Fruit fly (Drosophila melanogaster): Measurements from ENCODE around the gene Sk2.
A peak's percentile ranks its signal among the peaks of the same experiment; 100 is the strongest.

DNA sequence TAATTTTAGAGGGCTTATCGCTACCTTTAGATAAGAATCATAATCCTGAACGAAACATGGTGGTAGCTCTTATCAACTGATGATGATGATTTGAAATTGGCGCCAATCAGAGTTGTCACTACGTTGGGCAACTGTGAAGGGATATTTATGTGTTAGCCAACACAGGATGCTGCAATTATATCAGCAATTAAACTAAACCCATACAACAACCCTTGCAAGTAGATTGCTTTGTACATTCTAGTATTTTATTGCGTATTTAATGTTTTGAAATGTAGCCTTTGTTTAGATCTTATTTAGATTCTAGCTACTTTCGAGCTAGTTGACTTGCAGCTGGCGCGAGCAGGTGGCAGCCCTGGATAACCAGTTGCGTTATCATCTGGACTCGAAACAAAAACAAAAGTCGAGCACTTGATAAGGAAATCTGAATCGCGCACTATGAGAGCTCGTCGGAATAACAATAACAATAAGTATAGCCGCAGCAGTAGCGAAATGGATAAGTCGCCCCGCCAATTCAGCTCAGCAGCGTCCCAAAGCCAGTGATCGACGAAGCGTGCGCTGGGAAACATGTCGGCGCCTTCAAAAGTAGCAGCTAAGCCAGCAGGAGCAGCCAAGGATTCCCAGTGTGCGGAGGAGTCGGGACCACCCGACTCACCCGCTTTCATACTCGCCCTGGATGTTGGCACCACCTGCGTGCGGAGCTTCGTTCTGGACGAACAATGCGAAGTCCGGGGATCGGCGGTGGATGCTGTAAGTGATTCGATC is 5.4 kb downstream of the Sk2 start, which contains the start of gene CG1271:
- TF ChIP-seq CG1620 (GFP tag; optimal IDR thresholded peaks at IDR 0.05): peak; percentile 75
- peak; percentile 57 for TF ChIP-seq CG7045 (GFP tag; optimal IDR thresholded peaks at IDR 0.05)

Data from whole organism, adult.